Fruit fly (Drosophila melanogaster) whole organism: ENCODE results near the gene ru.

Source experiments
- CG8478 ChIP-seq: fragments of >200 bp; optimal IDR thresholded peaks from 2 replicates; lab custom pipeline; 2018; ENCODE audit warnings: inconsistent platforms
- Dll ChIP-seq: fragments of >200 bp; optimal IDR thresholded peaks from 2 replicates; lab custom pipeline; 2017
- EcR ChIP-seq, 2 experiments: fragments of >200 bp; optimal IDR thresholded peaks; 2 replicates each; lab custom pipeline; 2017; ENCODE audit warnings: missing biosample characterization in 2 of 2, missing genetic modification characterization in 2 of 2, missing genetic modification reagents in 2 of 2
- pan ChIP-seq: fragments of >200 bp; optimal IDR thresholded peaks from 2 replicates; lab custom pipeline; 2017
- psq ChIP-seq: fragments of >200 bp; optimal IDR thresholded peaks from 2 replicates; lab custom pipeline; 2017
- usp ChIP-seq: fragments of >200 bp; optimal IDR thresholded peaks from 2 replicates; lab custom pipeline; 2017; ENCODE audit warnings: missing biosample characterization, missing genetic modification characterization, mixed read lengths

DNA sequence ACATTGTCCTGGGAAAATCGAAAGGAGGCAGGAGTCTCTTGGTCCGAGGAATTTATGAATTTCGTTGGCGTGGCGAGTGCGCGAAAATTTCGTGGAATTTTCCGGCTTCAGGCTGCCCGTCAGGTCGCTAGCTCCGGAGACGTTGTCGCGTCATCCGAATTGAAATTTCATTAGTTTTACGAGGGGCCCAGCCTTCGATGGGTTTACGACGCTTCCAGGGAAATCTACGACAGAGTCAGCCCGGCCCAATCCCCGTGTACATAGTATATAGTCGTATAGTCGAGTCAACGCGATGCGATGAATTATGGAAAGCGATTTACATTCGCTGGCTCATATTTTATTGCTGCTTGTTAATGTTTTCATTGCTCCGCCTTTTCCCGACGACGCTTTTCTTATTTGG, 34.1 kb downstream of the ru start:
- no peak for TF ChIP-seq EcR (GFP tag; optimal IDR thresholded peaks at IDR 0.05; lab: Kevin White, UChicago)
- no peak for TF ChIP-seq psq (lab: Kevin White, UChicago)
- no peak for TF ChIP-seq Dll (lab: Kevin White, UChicago)
- no peak for TF ChIP-seq usp
- TF ChIP-seq CG8478 (lab: Kevin White, UChicago) = no peak
- TF ChIP-seq pan (lab: Kevin White, UChicago) = no peak
